Worm (Caenorhabditis elegans) whole organism, L4/young adult: ENCODE data around the gene Y50E8A.10.

ENCODE experiments used
- dao-5 ChIP-seq: sonication (generic microtip); optimal IDR thresholded peaks from 2 replicates; lab custom pipeline; 2016; ENCODE audit warnings: missing genotype, missing genetic modification characterization, moderate library complexity, missing compliant biosample characterization
- him-1 ChIP-seq: sonication (generic microtip); optimal IDR thresholded peaks from 2 replicates; lab custom pipeline; 2016; ENCODE audit warnings: missing genotype, missing genetic modification reagents, missing genetic modification characterization, missing compliant biosample characterization

DNA sequence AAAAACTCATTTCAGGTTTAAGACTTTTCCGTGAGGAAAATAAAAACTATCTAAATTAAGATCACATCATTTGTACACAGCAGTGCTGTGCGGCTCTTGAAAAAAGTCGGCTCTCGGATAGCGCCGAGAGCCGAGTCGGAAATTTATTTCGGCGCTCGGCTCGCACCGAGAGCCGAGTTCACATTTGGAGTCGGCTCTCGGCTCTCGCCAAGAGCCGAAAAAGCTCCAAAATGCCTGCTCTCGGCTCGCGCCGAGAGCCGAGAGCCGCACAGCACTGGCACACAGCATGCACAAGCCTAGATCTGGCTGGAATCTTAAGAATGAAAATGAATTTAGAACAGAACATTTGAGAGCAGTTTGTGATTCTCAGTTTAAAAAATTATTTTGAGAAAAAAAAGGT is 32.8 kb upstream of the Y50E8A.10 start:
- TF ChIP-seq him-1 (tag; lab: Kevin White, UChicago) (no peak), dao-5 (tag; lab: Kevin White, UChicago) (no peak)
